Worm (Caenorhabditis elegans) whole organism, L3 larva: ENCODE measurements around the gene srz-90.

Experiments used
- aly-2 ChIP-seq: fragments of 150-350 bp; optimal IDR thresholded peaks from 2 replicates; lab custom pipeline; 2014; ENCODE audit warnings: missing biosample characterization, missing genetic modification characterization
- daf-12 ChIP-seq: fragments of 150-350 bp; optimal IDR thresholded peaks from 2 replicates; lab custom pipeline; 2014; ENCODE audit warnings: missing biosample characterization, missing genetic modification reagents, missing genetic modification characterization
- egl-27 ChIP-seq: sonication (generic microtip); optimal IDR thresholded peaks from 4 replicates; lab custom pipeline; 2017; ENCODE audit warnings: missing biosample characterization, missing genetic modification reagents, missing genetic modification characterization
- lin-15B ChIP-seq: fragments of 150-350 bp; optimal IDR thresholded peaks from 2 replicates; lab custom pipeline; 2014; ENCODE audit warnings: missing biosample characterization, missing genetic modification characterization
- mdl-1 ChIP-seq: fragments of 150-350 bp; optimal IDR thresholded peaks from 2 replicates; lab custom pipeline; 2014; ENCODE audit warnings: missing biosample characterization, missing genetic modification characterization
- nhr-11 ChIP-seq: fragments of 150-350 bp; optimal IDR thresholded peaks from 2 replicates; lab custom pipeline; 2014; ENCODE audit warnings: missing biosample characterization, missing genetic modification characterization
- nhr-237 ChIP-seq: fragments of 150-350 bp; optimal IDR thresholded peaks from 2 replicates; lab custom pipeline; 2014; ENCODE audit warnings: missing biosample characterization, missing genetic modification characterization
- nhr-76 ChIP-seq: fragments of 150-350 bp; sonication (generic microtip); optimal IDR thresholded peaks from 5 replicates; lab custom pipeline; 2014; ENCODE audit warnings: missing biosample characterization, missing genetic modification characterization
- sea-2 ChIP-seq: fragments of 150-350 bp; sonication (generic microtip); optimal IDR thresholded peaks from 4 replicates; lab custom pipeline; 2014; ENCODE audit warnings: missing biosample characterization, missing genetic modification reagents, missing genetic modification characterization
- snpc-4 ChIP-seq: fragments of 150-350 bp; optimal IDR thresholded peaks from 2 replicates; lab custom pipeline; 2014; ENCODE audit warnings: missing biosample characterization, missing genetic modification characterization
- unc-39 ChIP-seq: sonication (generic microtip); optimal IDR thresholded peaks from 4 replicates; lab custom pipeline; 2017; ENCODE audit warnings: missing biosample characterization, missing genetic modification characterization
- ztf-11 ChIP-seq: fragments of 150-350 bp; optimal IDR thresholded peaks from 2 replicates; lab custom pipeline; 2014; ENCODE audit warnings: missing biosample characterization, missing genetic modification characterization
- ztf-4 ChIP-seq: fragments of 150-350 bp; optimal IDR thresholded peaks from 2 replicates; lab custom pipeline; 2014; ENCODE audit warnings: missing biosample characterization, missing genetic modification characterization

- no peak for TF ChIP-seq unc-39 (tag; lab: Kevin White, UChicago)
- no peak for TF ChIP-seq snpc-4
- TF ChIP-seq nhr-237 = no peak
- no peak for TF ChIP-seq aly-2 (tag; lab: Kevin White, UChicago)
- no peak for TF ChIP-seq ztf-4
- TF ChIP-seq nhr-76 = no peak
- TF ChIP-seq sea-2 (GFP tag; lab: Kevin White, UChicago) = no peak
- TF ChIP-seq nhr-11 (tag; lab: Kevin White, UChicago) = no peak
- TF ChIP-seq daf-12 (tag; lab: Kevin White, UChicago) = no peak
- TF ChIP-seq mdl-1 = no peak
- TF ChIP-seq ztf-11 (tag; lab: Kevin White, UChicago) = no peak
- no peak for TF ChIP-seq egl-27 (tag; lab: Kevin White, UChicago)
- no peak for TF ChIP-seq lin-15B (tag; lab: Kevin White, UChicago)
Observed at ce11 chrV:17565903-17566302, 38.1 kb downstream of the srz-90 start, which contains the start of gene fbxa-171.
